Fruit fly (Drosophila melanogaster): ENCODE measurements around the gene CG6652.

DNA sequence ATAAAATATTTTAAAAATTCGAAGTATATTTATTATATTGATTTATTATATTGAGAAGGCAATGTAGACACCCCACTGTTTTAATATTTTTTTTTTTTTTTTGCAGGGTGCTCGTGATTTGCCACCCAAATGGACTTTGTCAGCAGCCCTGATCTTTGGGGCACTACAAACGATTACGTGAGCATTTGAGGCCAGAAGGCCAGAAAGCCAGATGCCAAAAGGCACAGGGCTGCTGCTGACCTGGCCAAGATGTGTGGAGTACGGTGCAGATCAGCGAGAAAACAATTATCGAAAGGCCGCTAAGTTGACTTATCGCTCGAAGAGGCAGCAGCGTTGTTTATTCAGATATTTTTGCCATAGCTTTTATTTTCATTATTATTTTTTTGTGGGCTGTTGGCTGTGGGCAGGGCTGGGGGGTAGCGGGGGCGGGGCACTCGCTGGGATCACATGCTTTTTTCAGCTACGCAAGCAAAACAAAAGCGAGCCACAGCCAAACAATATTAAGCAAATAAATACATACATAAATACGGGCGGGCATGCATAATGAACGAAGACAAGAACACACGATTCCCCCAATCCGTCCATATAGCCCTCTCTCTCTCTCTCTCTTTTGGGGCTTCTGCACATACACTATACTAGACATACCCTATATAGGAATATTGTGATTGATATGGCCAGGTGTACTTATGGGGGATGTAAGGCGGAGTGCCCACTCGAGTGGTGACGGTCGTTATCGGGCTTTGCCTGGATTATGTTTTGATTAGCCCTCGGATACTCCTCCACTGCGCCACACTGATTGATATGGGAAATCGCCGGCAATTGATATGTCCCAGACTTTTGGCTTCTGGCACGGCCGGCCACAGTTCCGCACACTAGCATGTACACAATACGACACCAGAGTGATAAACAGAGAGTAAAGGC, 19.1 kb downstream of the CG6652 start:
- TF ChIP-seq EcR (GFP tag; optimal IDR thresholded peaks at IDR 0.05) (no peak), rn (GFP tag; IDR thresholded peaks at IDR 0.05) (no peak), Pif1A (GFP tag; optimal IDR thresholded peaks at IDR 0.05) (no peak), CG8301 (tag; optimal IDR thresholded peaks at IDR 0.05) (no peak), CG4496 (GFP tag; IDR thresholded peaks at IDR 0.05) (0 out of 3 replicates have a peak, but pooled peaks have one; percentile 25), Snoo (tag; optimal IDR thresholded peaks at IDR 0.05) (no peak), CG10348 (GFP tag; IDR thresholded peaks at IDR 0.05) (no peak)
